Fruit fly (Drosophila melanogaster): Measurements from ENCODE around the gene Hus1-like.

dm6 chr3R:4761372-4761771 is 50.5 kb downstream of the Hus1-like start:
- no peak for TF ChIP-seq sens-2 (GFP tag; IDR thresholded peaks at IDR 0.05)
- no peak for TF ChIP-seq lab (GFP tag; optimal IDR thresholded peaks at IDR 0.05)
- no peak for TF ChIP-seq fd3F (GFP tag; optimal IDR thresholded peaks at IDR 0.05)
- no peak for TF ChIP-seq CG12219 (GFP tag; optimal IDR thresholded peaks at IDR 0.05)
- TF ChIP-seq tio (GFP tag; optimal IDR thresholded peaks at IDR 0.05): peak; percentile 6
- no peak for TF ChIP-seq chinmo (GFP tag; IDR thresholded peaks at IDR 0.05; ENCODE audit: partially characterized antibody)
- TF ChIP-seq ham (GFP tag; IDR thresholded peaks at IDR 0.05): no peak
- TF ChIP-seq schlank (tag; optimal IDR thresholded peaks at IDR 0.05): no peak
- TF ChIP-seq Lpt (GFP tag; optimal IDR thresholded peaks at IDR 0.05): no peak
